Worm (Caenorhabditis elegans): ENCODE data around the gene F58B4.7.
A peak's percentile ranks its signal among the peaks of the same experiment; 100 is the strongest.

Gene F58B4.7

DNA sequence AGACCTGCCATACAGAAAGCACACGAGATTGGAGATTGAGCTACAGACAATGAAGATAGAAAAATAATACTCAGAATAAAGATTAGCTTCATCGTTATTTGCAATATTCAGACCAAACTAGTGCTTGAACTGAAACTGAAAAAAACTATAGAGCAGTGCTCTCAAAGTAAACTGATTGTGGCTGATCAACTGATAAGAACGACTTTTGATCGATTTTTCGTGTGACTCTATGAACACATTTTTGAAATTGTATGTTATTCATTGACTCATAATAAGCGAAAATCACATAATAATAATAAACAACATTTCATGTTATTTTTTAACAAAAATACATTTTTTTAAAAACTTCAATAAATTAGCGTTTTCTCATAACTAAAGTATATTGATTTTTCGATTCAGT, 22.0 kb downstream of the F58B4.7 start, which contains the start of gene spp-16:
TSS of gene spp-16 (minus strand) at position 179 of the 400 bp plus-strand sequence.
- TF ChIP-seq tab-1 (GFP tag; IDR thresholded peaks at IDR 0.05) (no peak), klf-2 (GFP tag; conservative IDR thresholded peaks at IDR 0.05) (no peak), ztf-29 (GFP tag; IDR thresholded peaks at IDR 0.05) (no peak), flt-1 (GFP tag; IDR thresholded peaks at IDR 0.05) (no peak), T22C8.4 (GFP tag; IDR thresholded peaks at IDR 0.05) (no peak), ref-1 (GFP tag; conservative IDR thresholded peaks at IDR 0.05) (no peak), med-1 (GFP tag; optimal IDR thresholded peaks at IDR 0.05; ENCODE audit: insufficient read depth) (no peak)

DNA sequence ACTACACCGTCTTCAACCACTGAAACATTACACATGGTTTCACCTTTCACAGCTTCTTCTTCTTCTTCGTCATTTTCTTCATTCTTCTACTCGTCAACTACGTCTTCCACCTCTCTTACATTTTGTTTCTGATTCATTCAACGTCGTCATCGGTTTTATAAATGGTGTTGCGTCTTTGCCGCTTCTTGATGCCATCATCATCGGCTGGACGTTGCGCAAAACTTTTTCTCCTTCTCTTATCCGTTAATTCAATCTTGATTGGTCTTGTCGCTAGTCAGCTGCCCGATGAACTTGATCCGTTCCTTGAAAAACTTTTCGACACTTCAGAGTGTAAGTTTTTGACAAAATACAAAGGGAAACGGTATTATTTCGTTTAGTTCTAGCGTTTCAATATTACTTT, 24.5 kb downstream of the F58B4.7 start:
- no peak for TF ChIP-seq med-1 (GFP tag; optimal IDR thresholded peaks at IDR 0.05; ENCODE audit: insufficient read depth)

DNA sequence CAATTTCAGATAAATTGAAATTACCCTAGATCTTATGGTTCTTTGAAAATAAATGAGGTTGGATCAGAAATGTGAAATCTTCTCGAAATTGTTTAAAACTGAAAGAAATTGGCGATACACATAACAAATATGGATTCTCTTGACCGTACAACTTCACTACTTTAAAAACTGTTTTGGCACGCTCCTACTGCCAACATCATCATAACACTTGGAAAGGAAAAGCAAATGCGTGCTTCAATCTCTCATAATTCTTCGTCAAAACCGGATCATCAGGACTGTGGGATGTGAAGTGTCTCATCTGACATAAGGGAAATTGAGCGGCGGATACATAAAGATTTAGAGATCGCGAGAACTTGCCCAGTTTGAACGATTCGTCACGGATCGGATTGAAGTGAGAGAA, 25.0 kb downstream of the F58B4.7 start, which contains the start of gene F32D8.7:
TSS of gene F32D8.7 (plus strand) at position 329 of the 400 bp plus-strand sequence.
- TF ChIP-seq ztf-29 (GFP tag; IDR thresholded peaks at IDR 0.05) (no peak), T22C8.4 (GFP tag; IDR thresholded peaks at IDR 0.05) (no peak), ref-1 (GFP tag; conservative IDR thresholded peaks at IDR 0.05) (no peak), flt-1 (GFP tag; IDR thresholded peaks at IDR 0.05) (no peak), tab-1 (GFP tag; IDR thresholded peaks at IDR 0.05) (no peak), klf-2 (GFP tag; conservative IDR thresholded peaks at IDR 0.05) (no peak), med-1 (GFP tag; optimal IDR thresholded peaks at IDR 0.05; ENCODE audit: insufficient read depth) (no peak), cog-1 (tag; optimal IDR thresholded peaks at IDR 0.05) (no peak), ztf-23 (GFP tag; IDR thresholded peaks at IDR 0.05) (no peak)

DNA sequence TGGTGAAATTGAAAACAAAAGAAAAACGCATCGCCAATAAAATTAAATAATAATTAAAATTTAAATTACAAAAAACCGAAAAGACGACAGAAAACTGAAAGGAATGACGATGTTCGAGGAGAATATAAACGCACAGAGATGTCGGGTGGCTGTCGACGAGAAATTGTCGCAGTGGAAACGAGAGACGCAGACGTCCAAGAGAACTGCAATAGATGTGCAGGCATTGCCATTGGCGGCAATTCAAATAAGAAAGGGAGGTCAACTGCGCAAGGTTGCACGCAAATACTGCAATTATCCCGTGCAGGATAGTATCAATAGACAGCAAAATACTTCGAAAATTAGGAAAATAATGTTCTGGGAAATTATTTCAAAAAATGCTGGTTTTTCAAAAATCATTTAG, 26.0 kb downstream of the F58B4.7 start:
- TF ChIP-seq klf-2 (GFP tag; conservative IDR thresholded peaks at IDR 0.05) (no peak), ztf-23 (GFP tag; IDR thresholded peaks at IDR 0.05) (peak; percentile 90), flt-1 (GFP tag; IDR thresholded peaks at IDR 0.05) (peak; percentile 86), tab-1 (GFP tag; IDR thresholded peaks at IDR 0.05) (0 out of 2 replicates have a peak, but pooled peaks have one; percentile 36), med-1 (GFP tag; optimal IDR thresholded peaks at IDR 0.05; ENCODE audit: insufficient read depth) (no peak), T22C8.4 (GFP tag; IDR thresholded peaks at IDR 0.05) (peak; percentile 49; the same call in 1 of the 2 replicates), ztf-29 (GFP tag; IDR thresholded peaks at IDR 0.05) (no peak), ref-1 (GFP tag; conservative IDR thresholded peaks at IDR 0.05) (no peak), cog-1 (tag; optimal IDR thresholded peaks at IDR 0.05) (peak; percentile 95)

DNA sequence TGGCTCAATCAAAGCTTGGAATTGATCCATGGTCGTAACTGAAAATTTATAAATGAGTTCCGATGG, 26.2 kb downstream of the F58B4.7 start, which contains the start of gene sec-61.G:
TSS of gene sec-61.G (minus strand) at position 38 of the 66 bp plus-strand sequence.
- no peak for TF ChIP-seq klf-2 (GFP tag; conservative IDR thresholded peaks at IDR 0.05)
- no peak for TF ChIP-seq med-1 (GFP tag; optimal IDR thresholded peaks at IDR 0.05; ENCODE audit: insufficient read depth)
- TF ChIP-seq ztf-23 (GFP tag; IDR thresholded peaks at IDR 0.05): no peak
- no peak for TF ChIP-seq T22C8.4 (GFP tag; IDR thresholded peaks at IDR 0.05)
- no peak for TF ChIP-seq tab-1 (GFP tag; IDR thresholded peaks at IDR 0.05)
- no peak for TF ChIP-seq flt-1 (GFP tag; IDR thresholded peaks at IDR 0.05)
- TF ChIP-seq cog-1 (tag; optimal IDR thresholded peaks at IDR 0.05): no peak
- TF ChIP-seq ztf-29 (GFP tag; IDR thresholded peaks at IDR 0.05): no peak
- TF ChIP-seq ref-1 (GFP tag; conservative IDR thresholded peaks at IDR 0.05): no peak

DNA sequence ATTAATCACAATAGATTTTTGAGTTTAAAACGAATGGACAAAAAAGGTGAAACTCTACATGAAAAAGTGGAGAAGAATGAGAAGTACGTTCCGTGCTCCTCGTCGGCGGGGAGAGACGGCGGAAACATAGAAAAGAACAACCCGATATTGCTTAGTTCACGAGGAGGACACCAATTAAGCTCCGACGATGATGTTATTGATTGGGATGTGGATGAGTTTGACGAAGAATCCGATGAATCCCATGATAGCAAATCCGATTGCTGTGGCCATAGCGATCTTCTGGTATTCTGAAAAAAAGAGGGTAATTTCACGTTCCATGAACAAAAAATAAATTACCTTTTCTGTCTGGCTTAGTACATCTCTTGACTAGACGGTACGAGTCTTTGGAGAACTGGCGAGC, 26.4 kb downstream of the F58B4.7 start:
- TF ChIP-seq T22C8.4 (GFP tag; IDR thresholded peaks at IDR 0.05) (no peak), ztf-23 (GFP tag; IDR thresholded peaks at IDR 0.05) (no peak), flt-1 (GFP tag; IDR thresholded peaks at IDR 0.05) (no peak), med-1 (GFP tag; optimal IDR thresholded peaks at IDR 0.05; ENCODE audit: insufficient read depth) (no peak), klf-2 (GFP tag; conservative IDR thresholded peaks at IDR 0.05) (no peak), ztf-29 (GFP tag; IDR thresholded peaks at IDR 0.05) (no peak), ref-1 (GFP tag; conservative IDR thresholded peaks at IDR 0.05) (no peak), tab-1 (GFP tag; IDR thresholded peaks at IDR 0.05) (no peak)

DNA sequence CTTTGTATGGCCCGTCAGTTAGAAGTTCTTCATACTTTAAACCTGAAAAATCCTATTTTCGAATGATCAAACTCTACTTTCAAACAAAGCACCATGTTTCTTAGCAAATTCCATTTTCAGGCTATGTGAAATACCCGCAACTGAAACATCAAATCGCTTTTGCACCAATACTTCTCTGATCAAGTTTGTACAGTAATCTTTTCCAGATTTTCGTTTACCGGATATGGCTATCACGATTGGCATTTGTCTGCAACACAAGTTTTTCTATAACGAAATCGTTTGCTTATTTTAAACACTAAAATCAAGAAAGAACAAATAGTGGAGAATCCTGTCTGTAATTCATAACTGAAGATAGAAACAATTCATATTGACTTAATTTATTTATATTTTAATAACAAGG, 26.8 kb downstream of the F58B4.7 start, which contains the start of gene F32D8.13:
TSS of gene F32D8.13 (minus strand) at position 249 of the 400 bp plus-strand sequence.
- TF ChIP-seq flt-1 (GFP tag; IDR thresholded peaks at IDR 0.05): no peak
- TF ChIP-seq ref-1 (GFP tag; conservative IDR thresholded peaks at IDR 0.05): no peak
- TF ChIP-seq klf-2 (GFP tag; conservative IDR thresholded peaks at IDR 0.05): no peak
- TF ChIP-seq T22C8.4 (GFP tag; IDR thresholded peaks at IDR 0.05): no peak
- no peak for TF ChIP-seq cog-1 (tag; optimal IDR thresholded peaks at IDR 0.05)
- no peak for TF ChIP-seq tab-1 (GFP tag; IDR thresholded peaks at IDR 0.05)
- no peak for TF ChIP-seq med-1 (GFP tag; optimal IDR thresholded peaks at IDR 0.05; ENCODE audit: insufficient read depth)
- no peak for TF ChIP-seq ztf-23 (GFP tag; IDR thresholded peaks at IDR 0.05)
- no peak for TF ChIP-seq ztf-29 (GFP tag; IDR thresholded peaks at IDR 0.05)

DNA sequence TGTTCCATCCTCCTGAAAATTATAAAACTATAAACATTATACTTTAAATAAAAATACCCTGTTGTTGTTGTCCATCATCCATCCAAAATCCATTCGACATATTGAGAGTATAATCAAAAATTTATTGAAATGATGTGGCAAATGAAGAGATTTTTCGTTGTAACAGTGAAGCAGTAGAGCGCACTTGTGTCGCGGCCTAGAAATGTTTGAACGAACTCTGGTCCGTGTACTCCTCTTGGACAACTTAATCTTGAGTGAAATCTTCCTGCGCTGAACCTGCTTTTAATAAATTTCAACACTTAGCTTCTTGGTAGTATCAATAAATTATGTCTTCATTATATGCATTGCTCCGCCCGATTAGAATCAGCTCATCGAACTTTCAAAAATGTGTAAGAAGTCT, 28.5 kb downstream of the F58B4.7 start, which contains the start of the genes F32D8.14 and F32D8.5:
TSS of gene F32D8.14 (minus strand) at position 188 of the 400 bp plus-strand sequence.
TSS of gene F32D8.5 (plus strand) at position 200 of the 400 bp plus-strand sequence.
- TF ChIP-seq T22C8.4 (GFP tag; IDR thresholded peaks at IDR 0.05): no peak
- TF ChIP-seq cog-1 (tag; optimal IDR thresholded peaks at IDR 0.05): peak; percentile 4
- no peak for TF ChIP-seq tab-1 (GFP tag; IDR thresholded peaks at IDR 0.05)
- peak; percentile 78; the same call in 1 of the 2 replicates for TF ChIP-seq ztf-23 (GFP tag; IDR thresholded peaks at IDR 0.05)
- TF ChIP-seq flt-1 (GFP tag; IDR thresholded peaks at IDR 0.05): peak; percentile 57; the same call in 1 of the 2 replicates

DNA sequence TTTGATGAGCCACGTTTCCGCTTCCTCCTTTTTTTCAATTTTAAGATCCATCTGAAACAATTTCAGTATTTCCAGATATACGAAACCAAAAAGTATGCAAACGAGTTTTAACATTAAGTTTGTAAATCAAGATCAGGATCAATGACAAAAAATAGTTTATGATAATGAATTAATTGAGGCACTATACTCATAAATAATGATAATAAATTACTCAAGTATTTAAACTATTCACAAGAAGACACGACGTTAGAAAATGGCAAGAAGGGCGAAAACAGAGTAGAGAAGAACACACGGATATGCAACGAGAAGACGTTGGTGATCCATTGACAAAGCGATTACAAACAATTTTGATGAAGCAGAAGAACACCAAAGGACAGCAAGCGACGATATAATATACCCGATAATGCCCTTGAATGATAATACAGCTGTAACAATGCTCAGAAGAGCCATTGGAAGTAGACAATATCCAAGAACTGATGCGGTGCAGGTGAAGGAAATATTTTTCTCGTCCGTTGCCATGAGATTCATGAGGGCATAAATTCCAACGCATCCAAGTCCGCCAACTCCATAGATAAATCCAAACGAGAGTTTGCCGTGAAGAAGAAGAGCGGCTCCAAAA, 29.5 kb downstream of the F58B4.7 start, which contains the start of gene F32D8.4:
TSS of gene F32D8.4 (minus strand) at position 51 of the 619 bp plus-strand sequence.
- TF ChIP-seq ref-1 (GFP tag; conservative IDR thresholded peaks at IDR 0.05) (no peak), med-1 (GFP tag; optimal IDR thresholded peaks at IDR 0.05; ENCODE audit: insufficient read depth) (no peak), klf-2 (GFP tag; conservative IDR thresholded peaks at IDR 0.05) (no peak), ztf-23 (GFP tag; IDR thresholded peaks at IDR 0.05) (no peak), flt-1 (GFP tag; IDR thresholded peaks at IDR 0.05) (no peak), ztf-29 (GFP tag; IDR thresholded peaks at IDR 0.05) (no peak), T22C8.4 (GFP tag; IDR thresholded peaks at IDR 0.05) (no peak)

DNA sequence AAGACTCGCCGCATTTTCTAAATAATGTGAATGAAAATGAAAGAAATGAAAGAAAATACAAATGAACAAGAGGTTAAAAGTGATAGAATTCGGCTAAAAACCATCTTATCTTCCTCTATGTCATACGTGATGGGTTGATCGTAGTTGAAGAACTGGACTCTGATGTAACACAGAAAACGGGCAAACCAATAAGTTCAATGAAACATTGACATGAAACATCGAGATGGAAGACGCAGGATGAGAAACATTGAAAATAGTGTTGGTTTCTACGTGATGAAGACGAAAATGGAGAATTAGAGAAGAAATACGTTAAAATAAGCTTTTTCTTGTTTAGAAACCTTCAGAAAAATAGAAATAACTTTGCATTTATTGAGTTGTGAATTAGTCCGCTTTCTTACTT, 32.1 kb downstream of the F58B4.7 start, which contains the start of gene F32D8.12:
TSS of gene F32D8.12 (minus strand) at position 48 of the 400 bp plus-strand sequence.
- TF ChIP-seq klf-2 (GFP tag; conservative IDR thresholded peaks at IDR 0.05) (no peak), med-1 (GFP tag; optimal IDR thresholded peaks at IDR 0.05; ENCODE audit: insufficient read depth) (no peak), ref-1 (GFP tag; conservative IDR thresholded peaks at IDR 0.05) (no peak), flt-1 (GFP tag; IDR thresholded peaks at IDR 0.05) (no peak), T22C8.4 (GFP tag; IDR thresholded peaks at IDR 0.05) (no peak), ztf-29 (GFP tag; IDR thresholded peaks at IDR 0.05) (no peak), cog-1 (tag; optimal IDR thresholded peaks at IDR 0.05) (no peak), ztf-23 (GFP tag; IDR thresholded peaks at IDR 0.05) (no peak), tab-1 (GFP tag; IDR thresholded peaks at IDR 0.05) (no peak)
